Fruit fly (Drosophila melanogaster): Measurements from ENCODE around the gene tara.

The tara gene

dm6 chr3R:16205155-16205778, 20.2 kb upstream of the tara start, which contains the start of gene mtSSB (continued):
- TF ChIP-seq fd102C (GFP tag; optimal IDR thresholded peaks at IDR 0.05) (peak; percentile 69), CG18011 (GFP tag; optimal IDR thresholded peaks at IDR 0.05) (no peak), slbo (GFP tag; IDR thresholded peaks at IDR 0.05) (peak; percentile 95), CG3407 (GFP tag; optimal IDR thresholded peaks at IDR 0.05) (peak; percentile 72), schlank (tag; optimal IDR thresholded peaks at IDR 0.05) (peak; percentile 64), Ssrp (tag; optimal IDR thresholded peaks at IDR 0.05) (peak; percentile 49), CG31224 (GFP tag; IDR thresholded peaks at IDR 0.05) (peak; percentile 65; the same call in 1 of the 2 replicates), run (tag; optimal IDR thresholded peaks at IDR 0.05) (no peak), CG2875 (GFP tag; optimal IDR thresholded peaks at IDR 0.05) (peak; percentile 89), CG11093 (GFP tag; IDR thresholded peaks at IDR 0.05) (peak; percentile 81; the same call in 2 of the 3 replicates), Ravus (GFP tag; IDR thresholded peaks at IDR 0.05) (peak; percentile 62), E2f1 (GFP tag; IDR thresholded peaks at IDR 0.05) (peak; percentile 92), CG4282 (GFP tag; optimal IDR thresholded peaks at IDR 0.05) (peak; percentile 59), CG14014 (GFP tag; IDR thresholded peaks at IDR 0.05) (peak; percentile 86), CG13624 (GFP tag; optimal IDR thresholded peaks at IDR 0.05) (peak; percentile 74), CG9876 (GFP tag; optimal IDR thresholded peaks at IDR 0.05) (peak; percentile 88), Mrtf (GFP tag; IDR thresholded peaks at IDR 0.05) (peak; percentile 92), lola (GFP tag; optimal IDR thresholded peaks at IDR 0.05) (peak in 1 of 3 experiments; percentile 16), PHDP (tag; optimal IDR thresholded peaks at IDR 0.05) (peak; percentile 85), Usf (GFP tag; optimal IDR thresholded peaks at IDR 0.05) (peak; percentile 28), Jarid2 (GFP tag; optimal IDR thresholded peaks at IDR 0.05) (peak; percentile 62), Optix (GFP tag; IDR thresholded peaks at IDR 0.05) (peak; percentile 90), CG6683 (GFP tag; optimal IDR thresholded peaks at IDR 0.05) (no peak), shn (GFP tag; optimal IDR thresholded peaks at IDR 0.05) (peak; percentile 82), sd (tag; optimal IDR thresholded peaks at IDR 0.05) (peak; percentile 68), C15 (GFP tag; IDR thresholded peaks at IDR 0.05) (no peak), CG2678 (tag; optimal IDR thresholded peaks at IDR 0.05) (peak; percentile 73), MESR4 (GFP tag; optimal IDR thresholded peaks at IDR 0.05) (no peak), Hr39 (optimal IDR thresholded peaks at IDR 0.05) (no peak), fd3F (GFP tag; optimal IDR thresholded peaks at IDR 0.05) (peak; percentile 78), Dad (GFP tag; optimal IDR thresholded peaks at IDR 0.05) (peak; percentile 68), org-1 (GFP tag; optimal IDR thresholded peaks at IDR 0.05) (peak; percentile 78), CG34224 (GFP tag; IDR thresholded peaks at IDR 0.05; ENCODE audit: partially characterized antibody) (peak; percentile 100), CG10654 (GFP tag; optimal IDR thresholded peaks at IDR 0.05) (peak; percentile 81), Sry-β (GFP tag; optimal IDR thresholded peaks at IDR 0.05) (peak; percentile 35), Chrac-16 (GFP tag; optimal IDR thresholded peaks at IDR 0.05) (peak; percentile 95), CG6175 (GFP tag; IDR thresholded peaks at IDR 0.05) (peak; percentile 73; the same call in 2 of the 3 replicates), Elba2 (GFP tag; optimal IDR thresholded peaks at IDR 0.05) (peak; percentile 58), fd64A (GFP tag; optimal IDR thresholded peaks at IDR 0.05) (peak; percentile 15), CG42726 (GFP tag; IDR thresholded peaks at IDR 0.05; ENCODE audit: partially characterized antibody) (peak; percentile 88), CG1832 (GFP tag; optimal IDR thresholded peaks at IDR 0.05) (no peak), ap (GFP tag; IDR thresholded peaks at IDR 0.05) (peak; percentile 74), CG12219 (GFP tag; optimal IDR thresholded peaks at IDR 0.05) (peak; percentile 65), h (optimal IDR thresholded peaks at IDR 0.05) (no peak), ken (GFP tag; IDR thresholded peaks at IDR 0.05) (peak; percentile 91), vnd (GFP tag; IDR thresholded peaks at IDR 0.05; ENCODE audit: partially characterized antibody) (peak; percentile 99), pho (GFP tag; optimal IDR thresholded peaks at IDR 0.05) (peak; percentile 63), unpg (GFP tag; optimal IDR thresholded peaks at IDR 0.05) (peak; percentile 76), al (GFP tag; IDR thresholded peaks at IDR 0.05) (peak; percentile 64), grau (tag; optimal IDR thresholded peaks at IDR 0.05) (peak; percentile 84)
